Worm (Caenorhabditis elegans) whole organism, young adult: Measurements from ENCODE around the gene txt-2.

ENCODE experiments used
- B0035.1 ChIP-seq: sonication (generic microtip); optimal IDR thresholded peaks from 2 replicates; lab custom pipeline; 2016; ENCODE audit warnings: missing genetic modification characterization, mild to moderate bottlenecking, missing compliant biosample characterization, missing genotype, missing genetic modification reagents
- K11D2.4 ChIP-seq: fragments of 200-800 bp; sonication (Bioruptor generic); IDR thresholded peaks from 2 replicates; pipeline ENCODE4 v1.3.6; 2022; ENCODE audit warnings: missing genetic modification reagents, missing genetic modification characterization, missing compliant biosample characterization
- Y56A3A.18 ChIP-seq: fragments of 200-800 bp; sonication (Bioruptor generic); IDR thresholded peaks from 2 replicates; pipeline ENCODE4 v1.3.6; 2022; ENCODE audit warnings: missing genetic modification reagents, missing genetic modification characterization, missing compliant biosample characterization
- Y95B8A.8 ChIP-seq: fragments of 200-800 bp; sonication (Bioruptor generic); IDR thresholded peaks from 2 replicates; pipeline ENCODE4 v1.3.6; 2022; ENCODE audit warnings: missing genetic modification reagents, missing genetic modification characterization, missing compliant biosample characterization
- ama-1 ChIP-seq, 3 experiments: fragments of 150-350 bp in 1 of 3; sonication (generic microtip) in 2 of 3; optimal IDR thresholded peaks; 2 replicates each; lab custom pipeline; 2014 to 2018; ENCODE audit warnings: missing biosample characterization in 2 of 3, missing genetic modification characterization in 2 of 3, missing genetic modification reagents in 2 of 3
- aptf-3 ChIP-seq: fragments of 200-800 bp; sonication (Bioruptor generic); IDR thresholded peaks from 2 replicates; pipeline ENCODE4 v1.3.6; 2022; ENCODE audit warnings: missing genetic modification characterization, missing compliant biosample characterization
- cebp-1 ChIP-seq, 2 experiments: fragments of 200-800 bp in 1 of 2; sonication (Bioruptor generic) in 1 of 2; sonication (generic microtip) in 1 of 2; IDR thresholded peaks in 1 of 2; optimal IDR thresholded peaks in 1 of 2; 2 replicates each; pipeline versions ENCODE4 v1.3.6 to Lab custom; 2017 to 2022; ENCODE audit warnings: missing compliant biosample characterization in 2 of 2, missing genetic modification characterization in 2 of 2, mild to moderate bottlenecking in 1 of 2, missing genetic modification reagents in 1 of 2, moderate library complexity in 1 of 2
- fkh-3 ChIP-seq: sonication (generic microtip); optimal IDR thresholded peaks from 2 replicates; lab custom pipeline; 2016; ENCODE audit warnings: mild to moderate bottlenecking, missing genetic modification characterization, missing compliant biosample characterization
- gei-17 ChIP-seq: fragments of 200-800 bp; sonication (Bioruptor generic); optimal IDR thresholded peaks from 2 replicates; lab custom pipeline; 2018; ENCODE audit warnings: mild to moderate bottlenecking, missing genetic modification characterization, missing compliant biosample characterization
- hsf-1 ChIP-seq: fragments of 200-800 bp; sonication (Bioruptor generic); IDR thresholded peaks from 2 replicates; pipeline ENCODE4 v1.3.6; 2022; ENCODE audit warnings: missing genetic modification reagents, missing genetic modification characterization, missing compliant biosample characterization
- lin-35 ChIP-seq, 3 experiments: fragments of 150-350 bp in 2 of 3; sonication (generic microtip) in 1 of 3; optimal IDR thresholded peaks; 2 replicates each; lab custom pipeline; 2014 to 2018; ENCODE audit warnings: missing biosample characterization in 3 of 3, missing genetic modification characterization in 3 of 3, missing genetic modification reagents in 3 of 3
- nhr-90 ChIP-seq: sonication (generic microtip); optimal IDR thresholded peaks from 2 replicates; lab custom pipeline; 2016; ENCODE audit warnings: missing genotype, mild to moderate bottlenecking, missing genetic modification characterization, missing compliant biosample characterization
- pha-4 ChIP-seq: fragments of 150-350 bp; sonication (generic microtip); optimal IDR thresholded peaks from 2 replicates; lab custom pipeline; 2014; ENCODE audit warnings: missing biosample characterization, missing genetic modification reagents, missing genetic modification characterization

DNA sequence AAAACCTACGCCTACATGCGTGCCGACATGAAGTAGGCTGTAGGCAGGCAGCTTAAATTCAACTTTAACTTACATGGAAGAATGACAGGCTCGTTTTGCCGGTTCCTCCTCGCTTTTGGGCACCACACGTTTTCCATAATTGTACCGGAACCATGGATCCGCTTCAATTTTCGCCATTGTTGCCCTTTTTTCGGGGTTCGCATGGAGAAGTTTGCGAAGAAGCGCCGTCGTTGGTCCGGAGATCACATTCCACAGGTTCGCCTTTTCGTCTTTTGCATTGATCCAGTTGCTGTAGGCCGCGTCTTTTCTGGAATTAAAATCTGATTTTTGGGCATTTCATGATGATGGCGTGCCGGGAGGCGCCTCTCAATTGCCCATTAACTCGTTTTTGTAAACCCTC is 3.3 kb downstream of the txt-2 start:
- TF ChIP-seq ama-1 (optimal IDR thresholded peaks at IDR 0.05; lab: Kevin White, UChicago) (no peak), ama-1 (GFP tag; optimal IDR thresholded peaks at IDR 0.05; lab: Kevin White, UChicago) (no peak), aptf-3 (no peak), fkh-3 (tag; lab: Kevin White, UChicago) (no peak), gei-17 (GFP tag; lab: Kevin White, UChicago) (no peak), lin-35 (GFP tag; optimal IDR thresholded peaks at IDR 0.05; lab: Kevin White, UChicago) (no peak), B0035.1 (no peak), hsf-1 (no peak), Y56A3A.18 (GFP tag; lab: Robert Waterston, UW) (no peak), pha-4 (tag; lab: Kevin White, UChicago) (no peak), cebp-1 (GFP tag; IDR thresholded peaks at IDR 0.05; lab: Robert Waterston, UW) (no peak), cebp-1 (tag; optimal IDR thresholded peaks at IDR 0.05; lab: Kevin White, UChicago) (no peak), K11D2.4 (GFP tag; lab: Robert Waterston, UW) (no peak), nhr-90 (no peak), Y95B8A.8 (GFP tag; lab: Robert Waterston, UW) (no peak)
